Worm (Caenorhabditis elegans): ENCODE results near the gene col-34.

DNA sequence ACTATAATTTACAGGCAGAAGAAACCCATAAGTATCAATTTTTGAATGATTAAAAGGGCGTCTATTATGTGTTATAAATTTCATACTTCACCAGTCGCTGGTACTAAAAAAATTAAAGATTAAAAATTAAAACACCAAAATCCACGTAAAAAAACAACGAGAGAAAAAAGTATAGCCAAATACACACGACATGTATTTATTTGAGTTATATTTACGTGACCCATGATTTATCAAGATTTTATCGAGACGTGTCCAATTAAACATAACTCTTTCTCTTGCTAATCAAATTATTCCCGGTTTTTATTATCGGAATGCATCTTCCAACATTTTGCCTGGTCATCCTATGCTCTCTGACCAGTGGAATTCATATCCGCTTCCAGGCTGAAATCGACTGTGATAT is 22.9 kb upstream of the col-34 start, which contains the start of gene F36A4.4:
- TF ChIP-seq ztf-23 (GFP tag; IDR thresholded peaks at IDR 0.05) (no peak), med-1 (GFP tag; optimal IDR thresholded peaks at IDR 0.05; ENCODE audit: insufficient read depth) (no peak), flt-1 (GFP tag; IDR thresholded peaks at IDR 0.05) (no peak), tab-1 (GFP tag; IDR thresholded peaks at IDR 0.05) (no peak), T22C8.4 (GFP tag; IDR thresholded peaks at IDR 0.05) (no peak), cog-1 (tag; optimal IDR thresholded peaks at IDR 0.05) (no peak)

All from whole organism, midembryonic.